Worm (Caenorhabditis elegans) whole organism, L4 larva: ENCODE measurements around the gene rhgf-1.

Experiments
- D1046.2 ChIP-seq: fragments of 200-800 bp; sonication (Bioruptor generic); IDR thresholded peaks from 2 replicates; pipeline ENCODE4 v1.3.6; 2022; ENCODE audit warnings: missing genetic modification characterization, missing compliant biosample characterization
- F26F4.8 ChIP-seq: fragments of 200-800 bp; sonication (Bioruptor generic); conservative IDR thresholded peaks from 2 replicates; pipeline ENCODE4 v1.3.6; 2022; ENCODE audit warnings: missing genetic modification characterization, missing compliant biosample characterization
- F44E2.7 ChIP-seq: fragments of 200-800 bp; sonication (Bioruptor generic); IDR thresholded peaks from 2 replicates; pipeline ENCODE4 v2.1.2; 2022; ENCODE audit warnings: missing genetic modification characterization, missing compliant biosample characterization
- aha-1 ChIP-seq: fragments of 150-350 bp; peaks from one replicate; lab custom pipeline; 2014; ENCODE audit warnings: missing biosample characterization, missing genetic modification characterization
- ama-1 ChIP-seq: fragments of 150-350 bp; optimal IDR thresholded peaks from 2 replicates; lab custom pipeline; 2014; ENCODE audit warnings: inconsistent platforms, mixed read lengths
- ceh-28 ChIP-seq: fragments of 150-350 bp; optimal IDR thresholded peaks from 2 replicates; lab custom pipeline; 2014; ENCODE audit warnings: missing biosample characterization, missing genetic modification reagents, missing genetic modification characterization
- ceh-82 ChIP-seq: sonication (generic microtip); optimal IDR thresholded peaks from 2 replicates; lab custom pipeline; 2017; ENCODE audit warnings: missing biosample characterization, missing genetic modification characterization
- ctbp-1 ChIP-seq: fragments of 200-800 bp; sonication (Bioruptor generic); IDR thresholded peaks from 2 replicates; pipeline ENCODE4 v1.3.6; 2022; ENCODE audit warnings: missing genetic modification reagents, missing genetic modification characterization, missing compliant biosample characterization
- daf-16 ChIP-seq, 3 experiments: sonication (generic microtip); optimal IDR thresholded peaks; 2 replicates each; lab custom pipeline; 2016 to 2017; ENCODE audit warnings: missing genetic modification characterization in 3 of 3, missing genetic modification reagents in 3 of 3, mild to moderate bottlenecking in 2 of 3, missing compliant biosample characterization in 2 of 3, missing biosample characterization in 1 of 3, moderate library complexity in 1 of 3
- daf-8 ChIP-seq: fragments of 200-800 bp; sonication (Bioruptor generic); IDR thresholded peaks from 2 replicates; pipeline ENCODE4 v1.3.6; 2022; ENCODE audit warnings: missing genetic modification characterization, missing compliant biosample characterization
- dmd-6 ChIP-seq: fragments of 200-800 bp; sonication (Bioruptor generic); IDR thresholded peaks from 2 replicates; pipeline ENCODE4 v1.3.6; 2022; ENCODE audit warnings: missing genetic modification reagents, missing genetic modification characterization, missing compliant biosample characterization
- dve-1 ChIP-seq: sonication (generic microtip); optimal IDR thresholded peaks from 2 replicates; lab custom pipeline; 2017; ENCODE audit warnings: antibody characterized with exemption, mild to moderate bottlenecking, missing genetic modification characterization, missing compliant biosample characterization; ENCODE audit not compliant: insufficient read depth
- egl-27 ChIP-seq: sonication (generic microtip); optimal IDR thresholded peaks from 3 replicates; lab custom pipeline; 2017; ENCODE audit warnings: missing biosample characterization, missing genetic modification reagents, missing genetic modification characterization
- fkh-10 ChIP-seq: fragments of 150-350 bp; optimal IDR thresholded peaks from 2 replicates; lab custom pipeline; 2014; ENCODE audit warnings: missing biosample characterization, missing genetic modification reagents, missing genetic modification characterization
- fos-1 ChIP-seq: fragments of 150-350 bp; optimal IDR thresholded peaks from 2 replicates; lab custom pipeline; 2014; ENCODE audit warnings: missing biosample characterization, missing genetic modification characterization
- gei-8 ChIP-seq: fragments of 200-800 bp; sonication (Bioruptor generic); optimal IDR thresholded peaks from 2 replicates; lab custom pipeline; 2018; ENCODE audit warnings: mild to moderate bottlenecking, missing genetic modification characterization, missing compliant biosample characterization
- hlh-11 ChIP-seq: fragments of 200-800 bp; sonication (Bioruptor generic); optimal IDR thresholded peaks from 2 replicates; lab custom pipeline; 2018; ENCODE audit warnings: mild to moderate bottlenecking, missing genetic modification characterization, missing compliant biosample characterization
- hlh-30 ChIP-seq: sonication (generic microtip); optimal IDR thresholded peaks from 2 replicates; lab custom pipeline; 2017; ENCODE audit warnings: antibody characterized with exemption, mild to moderate bottlenecking, missing genetic modification characterization, missing compliant biosample characterization; ENCODE audit not compliant: insufficient read depth
- hmg-1.1 ChIP-seq: fragments of 200-800 bp; sonication (Bioruptor generic); IDR thresholded peaks from 2 replicates; pipeline ENCODE4 v1.3.6; 2022; ENCODE audit warnings: missing genetic modification reagents, missing genetic modification characterization, missing compliant biosample characterization
- lsy-2 ChIP-seq, 2 experiments: fragments of 150-350 bp in 1 of 2; sonication (generic microtip) in 1 of 2; optimal IDR thresholded peaks; 2 replicates each; lab custom pipeline; 2014 to 2017; ENCODE audit warnings: missing biosample characterization in 2 of 2, missing genetic modification characterization in 2 of 2
- madf-5 ChIP-seq, 2 experiments: fragments of 200-800 bp; sonication (Bioruptor generic); IDR thresholded peaks; 2 replicates each; pipeline ENCODE4 v1.3.6; 2022; ENCODE audit warnings: missing compliant biosample characterization in 2 of 2, missing genetic modification characterization in 2 of 2
- mdl-1 ChIP-seq, 2 experiments: fragments of 150-350 bp in 1 of 2; sonication (generic microtip) in 1 of 2; optimal IDR thresholded peaks; 2 replicates each; lab custom pipeline; 2014 to 2017; ENCODE audit warnings: missing biosample characterization in 2 of 2, missing genetic modification characterization in 2 of 2
- mep-1 ChIP-seq: fragments of 150-350 bp; sonication (generic microtip); optimal IDR thresholded peaks from 3 replicates; lab custom pipeline; 2014; ENCODE audit warnings: missing biosample characterization, missing genetic modification characterization
- mes-2 ChIP-seq: sonication (generic microtip); optimal IDR thresholded peaks from 2 replicates; lab custom pipeline; 2016; ENCODE audit warnings: missing genotype, mild to moderate bottlenecking, missing genetic modification characterization, missing compliant biosample characterization; ENCODE audit not compliant: poor library complexity, severe bottlenecking
- mxl-3 ChIP-seq: fragments of 200-800 bp; sonication (Bioruptor generic); optimal IDR thresholded peaks from 2 replicates; lab custom pipeline; 2018; ENCODE audit warnings: mild to moderate bottlenecking, missing genetic modification characterization, missing compliant biosample characterization
- nhr-11 ChIP-seq: fragments of 150-350 bp; optimal IDR thresholded peaks from 2 replicates; lab custom pipeline; 2014; ENCODE audit warnings: missing biosample characterization, missing genetic modification characterization
- nhr-111 ChIP-seq: fragments of 200-800 bp; sonication (Bioruptor generic); optimal IDR thresholded peaks from 2 replicates; lab custom pipeline; 2018; ENCODE audit warnings: mild to moderate bottlenecking, missing genetic modification characterization, missing compliant biosample characterization
- nhr-25 ChIP-seq: sonication (generic microtip); optimal IDR thresholded peaks from 2 replicates; lab custom pipeline; 2017; ENCODE audit warnings: missing genetic modification characterization, mild to moderate bottlenecking, missing compliant biosample characterization, antibody characterized with exemption, moderate library complexity, borderline replicate concordance; ENCODE audit not compliant: insufficient read depth
- nhr-28 ChIP-seq: fragments of 150-350 bp; optimal IDR thresholded peaks from 2 replicates; lab custom pipeline; 2014; ENCODE audit warnings: missing biosample characterization, missing genetic modification characterization
- nhr-41 ChIP-seq: fragments of 200-800 bp; sonication (Bioruptor generic); IDR thresholded peaks from 2 replicates; pipeline ENCODE4 v1.3.6; 2022; ENCODE audit warnings: missing genetic modification reagents, missing genetic modification characterization, missing compliant biosample characterization
- nhr-42 ChIP-seq: fragments of 200-800 bp; sonication (Bioruptor generic); IDR thresholded peaks from 2 replicates; pipeline ENCODE4 v1.3.6; 2022; ENCODE audit warnings: missing genetic modification characterization, missing compliant biosample characterization
- nhr-77 ChIP-seq: fragments of 150-350 bp; optimal IDR thresholded peaks from 2 replicates; lab custom pipeline; 2014; ENCODE audit warnings: missing biosample characterization, missing genetic modification characterization
- php-3 ChIP-seq: fragments of 200-800 bp; sonication (Bioruptor generic); IDR thresholded peaks from 2 replicates; pipeline ENCODE4 v1.3.6; 2022; ENCODE audit warnings: missing genetic modification reagents, missing genetic modification characterization, missing compliant biosample characterization
- pqm-1 ChIP-seq: sonication (generic microtip); optimal IDR thresholded peaks from 2 replicates; lab custom pipeline; 2017; ENCODE audit warnings: missing biosample characterization, missing genetic modification characterization
- rbr-2 ChIP-seq: sonication (generic microtip); optimal IDR thresholded peaks from 2 replicates; lab custom pipeline; 2016; ENCODE audit warnings: missing genotype, missing genetic modification characterization, missing compliant biosample characterization
- spr-1 ChIP-seq: sonication (generic microtip); optimal IDR thresholded peaks from 2 replicates; lab custom pipeline; 2016; ENCODE audit warnings: mild to moderate bottlenecking, missing genetic modification characterization, missing compliant biosample characterization
- spr-3 ChIP-seq: fragments of 200-800 bp; sonication (Bioruptor generic); optimal IDR thresholded peaks from 2 replicates; lab custom pipeline; 2018; ENCODE audit warnings: mild to moderate bottlenecking, missing genetic modification characterization, missing compliant biosample characterization
- tra-1 ChIP-seq: fragments of 200-800 bp; sonication (Bioruptor generic); IDR thresholded peaks from 2 replicates; pipeline ENCODE4 v1.3.6; 2022; ENCODE audit warnings: missing genetic modification reagents, missing genetic modification characterization, missing compliant biosample characterization
- vab-7 ChIP-seq: fragments of 200-800 bp; sonication (Bioruptor generic); IDR thresholded peaks from 2 replicates; pipeline ENCODE4 v1.3.6; 2022; ENCODE audit warnings: missing genetic modification reagents, missing genetic modification characterization, missing compliant biosample characterization
- zag-1 ChIP-seq: fragments of 150-350 bp; optimal IDR thresholded peaks from 2 replicates; lab custom pipeline; 2014; ENCODE audit warnings: missing biosample characterization, missing genetic modification characterization
- ztf-7 ChIP-seq: fragments of 150-350 bp; optimal IDR thresholded peaks from 2 replicates; lab custom pipeline; 2014; ENCODE audit warnings: missing biosample characterization, missing genetic modification characterization

The rhgf-1 gene

DNA sequence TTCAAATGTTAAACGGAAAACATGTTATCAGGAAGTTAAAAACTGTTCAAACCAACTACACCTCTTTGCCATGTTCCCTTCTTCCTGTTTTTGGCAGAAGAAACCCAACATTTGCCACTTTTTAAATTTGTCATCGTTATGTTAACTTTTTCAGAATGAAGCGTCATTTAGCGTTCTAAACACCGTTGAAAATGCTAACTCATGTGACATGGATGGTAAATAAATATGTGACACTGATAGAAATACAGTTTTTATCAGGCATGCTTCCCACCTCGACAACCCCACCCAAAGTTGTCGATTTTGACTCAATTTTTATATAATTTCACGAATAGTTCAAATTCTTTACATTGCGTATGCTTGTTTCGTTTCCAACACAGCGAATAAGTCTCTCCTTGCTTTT lies 24.4 kb downstream of the rhgf-1 start:
- TF ChIP-seq hlh-11 (tag; lab: Kevin White, UChicago) (peak; percentile 70), php-3 (GFP tag; lab: Robert Waterston, UW) (0 out of 2 replicates have a peak, but pooled peaks have one; percentile 7), fos-1 (tag; lab: Kevin White, UChicago) (no peak), F44E2.7 (no peak), mep-1 (peak; percentile 30), lsy-2 (tag; optimal IDR thresholded peaks at IDR 0.05; lab: Kevin White, UChicago) (no peak), egl-27 (tag; lab: Kevin White, UChicago) (no peak), dmd-6 (GFP tag; lab: Robert Waterston, UW) (peak; percentile 63), madf-5 (GFP tag; IDR thresholded peaks at IDR 0.05; lab: Robert Waterston, UW) (0 out of 4 replicates have a peak, but pooled peaks of 1 of the 2 experiments have one; percentile 30), dve-1 (tag; lab: Kevin White, UChicago) (peak; percentile 44), vab-7 (no peak), nhr-28 (peak; percentile 73), mdl-1 (tag; optimal IDR thresholded peaks at IDR 0.05; lab: Kevin White, UChicago) (peak in 1 of 2 experiments; percentile 7), daf-16 (GFP tag; optimal IDR thresholded peaks at IDR 0.05; lab: Kevin White, UChicago) (no peak), daf-16 (tag; optimal IDR thresholded peaks at IDR 0.05; lab: Kevin White, UChicago) (peak; percentile 96), fkh-10 (GFP tag; lab: Kevin White, UChicago) (no peak), tra-1 (GFP tag; lab: Robert Waterston, UW) (no peak), pqm-1 (tag; lab: Kevin White, UChicago) (peak; percentile 70), hlh-30 (tag; lab: Kevin White, UChicago) (peak; percentile 35), nhr-77 (peak; percentile 29), nhr-41 (GFP tag; lab: Robert Waterston, UW) (no peak)

DNA sequence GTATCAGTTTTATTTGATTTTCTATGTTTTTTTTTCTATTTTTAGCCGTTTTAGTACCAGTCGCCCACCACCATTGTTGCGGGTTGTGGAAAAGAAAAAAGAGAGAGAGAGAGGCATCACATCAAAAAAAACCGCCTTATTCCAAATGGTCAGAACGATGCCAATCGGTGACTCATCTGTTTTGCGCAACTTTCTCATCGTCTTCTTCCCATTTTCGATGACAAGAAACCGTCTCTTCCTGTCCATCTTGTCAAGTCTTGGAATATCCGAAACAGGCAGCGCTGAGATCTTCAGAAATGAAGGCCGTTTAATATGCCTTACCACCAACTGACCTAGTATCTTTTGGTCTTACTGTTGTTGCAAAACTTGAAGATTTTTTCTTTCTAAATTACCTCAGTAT lies 25.2 kb downstream of the rhgf-1 start:
- TF ChIP-seq aha-1 = no peak
- TF ChIP-seq tra-1 (GFP tag; lab: Robert Waterston, UW) = no peak
- TF ChIP-seq rbr-2 = no peak
- TF ChIP-seq mxl-3 = no peak
- TF ChIP-seq hlh-11 (tag; lab: Kevin White, UChicago) = peak; percentile 57
- TF ChIP-seq nhr-25 (tag; lab: Kevin White, UChicago) = peak; percentile 42
- TF ChIP-seq php-3 (GFP tag; lab: Robert Waterston, UW) = no peak
- TF ChIP-seq dve-1 (tag; lab: Kevin White, UChicago) = no peak
- no peak for TF ChIP-seq ctbp-1 (GFP tag; lab: Robert Waterston, UW)
- no peak for TF ChIP-seq gei-8 (GFP tag; lab: Kevin White, UChicago)
- TF ChIP-seq nhr-28 = peak; percentile 6
- TF ChIP-seq mep-1 = peak; percentile 14
- no peak for TF ChIP-seq ceh-82
- no peak for TF ChIP-seq nhr-42 (GFP tag; lab: Robert Waterston, UW)
- TF ChIP-seq F26F4.8 (GFP tag; lab: Robert Waterston, UW) = no peak
- peak in 1 of 2 experiments; percentile 47 for TF ChIP-seq mdl-1 (tag; optimal IDR thresholded peaks at IDR 0.05; lab: Kevin White, UChicago)

DNA sequence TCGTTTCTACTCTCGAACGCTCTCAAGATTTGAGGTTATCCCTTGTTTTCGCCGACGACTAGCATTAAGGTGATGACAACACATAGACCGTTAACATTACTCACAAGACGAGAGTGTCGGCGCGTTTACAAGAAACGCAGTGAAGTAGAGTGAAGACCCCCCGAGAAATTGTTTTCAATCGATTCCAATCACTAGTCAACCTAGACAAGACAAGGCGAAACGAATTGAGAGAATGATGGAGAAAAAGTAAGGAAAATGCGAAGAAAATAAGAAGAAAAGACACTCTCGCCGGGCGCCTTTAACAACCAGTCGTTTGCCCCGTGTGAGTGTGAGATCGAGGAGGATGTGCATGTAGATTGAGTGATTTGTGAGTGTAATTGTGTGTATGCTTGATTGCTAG lies 27.1 kb downstream of the rhgf-1 start:
- TF ChIP-seq vab-7 = no peak
- TF ChIP-seq aha-1 = peak; percentile 97
- no peak for TF ChIP-seq daf-8 (GFP tag; lab: Robert Waterston, UW)
- TF ChIP-seq daf-16 (GFP tag; optimal IDR thresholded peaks at IDR 0.05; lab: Kevin White, UChicago) = peak in 1 of 2 experiments; percentile 76
- TF ChIP-seq daf-16 (tag; optimal IDR thresholded peaks at IDR 0.05; lab: Kevin White, UChicago) = peak; percentile 80
- TF ChIP-seq nhr-11 (tag; lab: Kevin White, UChicago) = peak; percentile 47
- TF ChIP-seq dve-1 (tag; lab: Kevin White, UChicago) = peak; percentile 47
- 0 out of 2 replicates have a peak, but pooled peaks have one; percentile 47 for TF ChIP-seq hmg-1.1 (GFP tag; lab: Robert Waterston, UW)
- peak; percentile 54 for TF ChIP-seq dmd-6 (GFP tag; lab: Robert Waterston, UW)
- TF ChIP-seq ztf-7 = peak; percentile 30
- no peak for TF ChIP-seq spr-1
- TF ChIP-seq spr-3 (GFP tag; lab: Kevin White, UChicago) = no peak
- peak; percentile 80 for TF ChIP-seq mxl-3
- TF ChIP-seq hlh-11 (tag; lab: Kevin White, UChicago) = peak; percentile 84
- TF ChIP-seq mdl-1 (tag; optimal IDR thresholded peaks at IDR 0.05; lab: Kevin White, UChicago) = peak in 1 of 2 experiments; percentile 61
- TF ChIP-seq hlh-30 (tag; lab: Kevin White, UChicago) = peak; percentile 80
- peak; percentile 17 for TF ChIP-seq nhr-77
- peak; percentile 40 for TF ChIP-seq mes-2
- peak; percentile 60 for TF ChIP-seq mep-1
- TF ChIP-seq lsy-2 (tag; optimal IDR thresholded peaks at IDR 0.05; lab: Kevin White, UChicago) = peak in 1 of 2 experiments; percentile 40
- peak; percentile 84 for TF ChIP-seq nhr-28
- TF ChIP-seq nhr-111 (GFP tag; lab: Kevin White, UChicago) = no peak
- no peak for TF ChIP-seq egl-27 (tag; lab: Kevin White, UChicago)
- TF ChIP-seq D1046.2 = no peak
- peak; percentile 46 for TF ChIP-seq ama-1
- no peak for TF ChIP-seq zag-1 (tag; lab: Kevin White, UChicago)
- TF ChIP-seq ceh-28 (tag; lab: Kevin White, UChicago) = peak; percentile 49
